Fruit fly (Drosophila melanogaster): ENCODE data around the gene Whamy.

Whamy gene

dm6 chr3R:9800644-9801330, 26.6 kb upstream of the Whamy start, which contains the start of the genes CG9467 and CG8526 (continued):
- TF ChIP-seq bowl (GFP tag; IDR thresholded peaks at IDR 0.05) = no peak
- TF ChIP-seq CG4282 (GFP tag; optimal IDR thresholded peaks at IDR 0.05) = no peak
- TF ChIP-seq CG16813 (GFP tag; IDR thresholded peaks at IDR 0.05; ENCODE audit: partially characterized antibody) = peak; percentile 81
- TF ChIP-seq C15 (GFP tag; IDR thresholded peaks at IDR 0.05) = 0 out of 3 replicates have a peak, but pooled peaks have one; percentile 17
- TF ChIP-seq Jarid2 (GFP tag; optimal IDR thresholded peaks at IDR 0.05) = no peak
- no peak for TF ChIP-seq CG11398 (GFP tag; optimal IDR thresholded peaks at IDR 0.05)
- TF ChIP-seq sd (tag; optimal IDR thresholded peaks at IDR 0.05) = no peak
- no peak for TF ChIP-seq prd (optimal IDR thresholded peaks at IDR 0.05)
- peak; percentile 84 for TF ChIP-seq prd (GFP tag; IDR thresholded peaks at IDR 0.05)
- peak; percentile 27; the same call in 1 of the 3 replicates for TF ChIP-seq H15 (GFP tag; IDR thresholded peaks at IDR 0.05)
- peak; percentile 77 for TF ChIP-seq CG3847 (GFP tag; IDR thresholded peaks at IDR 0.05)
- TF ChIP-seq grau (tag; optimal IDR thresholded peaks at IDR 0.05) = peak; percentile 77
- peak; percentile 70 for TF ChIP-seq CG10267 (tag; optimal IDR thresholded peaks at IDR 0.05)
- TF ChIP-seq CTCF (GFP tag; optimal IDR thresholded peaks at IDR 0.05) = no peak
- no peak for TF ChIP-seq CG8281 (tag; optimal IDR thresholded peaks at IDR 0.05)
- TF ChIP-seq bab2 (GFP tag; optimal IDR thresholded peaks at IDR 0.05) = peak; percentile 49
- TF ChIP-seq CG11504 (tag; optimal IDR thresholded peaks at IDR 0.05) = no peak
- TF ChIP-seq CG13624 (GFP tag; optimal IDR thresholded peaks at IDR 0.05) = peak; percentile 58
- no peak for TF ChIP-seq hth (optimal IDR thresholded peaks at IDR 0.05)
- no peak for TF ChIP-seq sc (optimal IDR thresholded peaks at IDR 0.05)
- TF ChIP-seq sc (GFP tag; optimal IDR thresholded peaks at IDR 0.05) = no peak
- TF ChIP-seq Dad (GFP tag; optimal IDR thresholded peaks at IDR 0.05) = no peak
- peak; percentile 15 for TF ChIP-seq Dip3 (GFP tag; optimal IDR thresholded peaks at IDR 0.05)
- TF ChIP-seq Rfx (GFP tag; IDR thresholded peaks at IDR 0.05) = peak; percentile 68; the same call in 1 of the 2 replicates
- peak; percentile 71 for TF ChIP-seq zfh2 (GFP tag; optimal IDR thresholded peaks at IDR 0.05)
- peak; percentile 30; the same call in 1 of the 2 replicates for TF ChIP-seq CG32767 (GFP tag; IDR thresholded peaks at IDR 0.05)
- TF ChIP-seq fd64A (GFP tag; optimal IDR thresholded peaks at IDR 0.05) = no peak
- no peak for TF ChIP-seq repo (GFP tag; optimal IDR thresholded peaks at IDR 0.05)
- TF ChIP-seq Med (GFP tag) = peak; percentile 80
- no peak for TF ChIP-seq CG12219 (GFP tag; optimal IDR thresholded peaks at IDR 0.05)
- peak; percentile 65 for TF ChIP-seq CG15601 (tag; optimal IDR thresholded peaks at IDR 0.05)
- peak; percentile 100 for TF ChIP-seq sug (tag; optimal IDR thresholded peaks at IDR 0.05)
- peak; percentile 64 for TF ChIP-seq NFAT (GFP tag; IDR thresholded peaks at IDR 0.05)
- peak; percentile 24; the same call in 1 of the 2 replicates for TF ChIP-seq crol (GFP tag; IDR thresholded peaks at IDR 0.05)
- peak; percentile 75 for TF ChIP-seq lilli (GFP tag; optimal IDR thresholded peaks at IDR 0.05)
- TF ChIP-seq CG4424 (GFP tag; optimal IDR thresholded peaks at IDR 0.05) = peak; percentile 76
- peak; percentile 73 for TF ChIP-seq vnd (GFP tag; IDR thresholded peaks at IDR 0.05; ENCODE audit: partially characterized antibody)
- no peak for TF ChIP-seq tap (tag; optimal IDR thresholded peaks at IDR 0.05)
- no peak for TF ChIP-seq gro (GFP tag; optimal IDR thresholded peaks at IDR 0.05)
- TF ChIP-seq CG14014 (GFP tag; IDR thresholded peaks at IDR 0.05) = 0 out of 2 replicates have a peak, but pooled peaks have one; percentile 38
- TF ChIP-seq sna (GFP tag; IDR thresholded peaks at IDR 0.05; ENCODE audit: partially characterized antibody) = 0 out of 2 replicates have a peak, but pooled peaks have one; percentile 29
- no peak for TF ChIP-seq btn (GFP tag; optimal IDR thresholded peaks at IDR 0.05)
- TF ChIP-seq Hr39 (optimal IDR thresholded peaks at IDR 0.05) = no peak
- peak; percentile 46; the same call in 1 of the 2 replicates for TF ChIP-seq esg (GFP tag; conservative IDR thresholded peaks at IDR 0.05)
- TF ChIP-seq ash1 (GFP tag; optimal IDR thresholded peaks at IDR 0.05) = no peak
- no peak for TF ChIP-seq ftz-f1 (GFP tag; optimal IDR thresholded peaks at IDR 0.05)
- no peak for TF ChIP-seq aop (GFP tag; IDR thresholded peaks at IDR 0.05)
- TF ChIP-seq CG11723 (GFP tag; optimal IDR thresholded peaks at IDR 0.05) = no peak
- TF ChIP-seq CG13287 (GFP tag; IDR thresholded peaks at IDR 0.05; ENCODE audit: partially characterized antibody) = peak; percentile 84
- TF ChIP-seq gt (GFP tag; IDR thresholded peaks at IDR 0.05) = no peak
- TF ChIP-seq CG8359 (GFP tag; optimal IDR thresholded peaks at IDR 0.05; ENCODE audit: borderline replicate concordance) = no peak
- TF ChIP-seq CG33557 (GFP tag; optimal IDR thresholded peaks at IDR 0.05) = peak; percentile 47

Data from whole organism, embryonic.